Worm (Caenorhabditis elegans) whole organism, L2 larva: ENCODE results near the gene txt-3.

ENCODE experiments used
- C34F6.9 ChIP-seq: fragments of 150-350 bp; optimal IDR thresholded peaks from 2 replicates; lab custom pipeline; 2014; ENCODE audit warnings: missing biosample characterization, missing genetic modification characterization
- R02D3.7 ChIP-seq: fragments of 150-350 bp; optimal IDR thresholded peaks from 2 replicates; lab custom pipeline; 2014; ENCODE audit warnings: missing biosample characterization, missing genetic modification characterization
- Y55F3AM.14 ChIP-seq: fragments of 200-800 bp; sonication (Bioruptor generic); optimal IDR thresholded peaks from 2 replicates; lab custom pipeline; 2018; ENCODE audit warnings: mild to moderate bottlenecking, missing genetic modification characterization, missing compliant biosample characterization
- ZK546.5 ChIP-seq: sonication (generic microtip); optimal IDR thresholded peaks from 2 replicates; lab custom pipeline; 2017; ENCODE audit warnings: missing biosample characterization, missing genetic modification characterization
- aly-2 ChIP-seq: fragments of 150-350 bp; optimal IDR thresholded peaks from 2 replicates; lab custom pipeline; 2014; ENCODE audit warnings: missing biosample characterization, missing genetic modification characterization
- ama-1 ChIP-seq: fragments of 150-350 bp; optimal IDR thresholded peaks from 2 replicates; lab custom pipeline; 2018; ENCODE audit warnings: inconsistent platforms
- blmp-1 ChIP-seq: sonication (generic microtip); optimal IDR thresholded peaks from 2 replicates; lab custom pipeline; 2017; ENCODE audit warnings: missing genetic modification characterization, mild to moderate bottlenecking, missing compliant biosample characterization, antibody characterized with exemption, moderate library complexity; ENCODE audit not compliant: insufficient read depth
- ceh-16 ChIP-seq: fragments of 150-350 bp; optimal IDR thresholded peaks from 2 replicates; lab custom pipeline; 2014; ENCODE audit warnings: missing biosample characterization, missing genetic modification characterization
- ceh-82 ChIP-seq: fragments of 150-350 bp; optimal IDR thresholded peaks from 2 replicates; lab custom pipeline; 2014; ENCODE audit warnings: missing biosample characterization, missing genetic modification characterization
- crh-2 ChIP-seq: sonication (generic microtip); optimal IDR thresholded peaks from 2 replicates; lab custom pipeline; 2017; ENCODE audit warnings: missing biosample characterization, missing genetic modification characterization
- dmd-4 ChIP-seq: sonication (generic microtip); optimal IDR thresholded peaks from 2 replicates; lab custom pipeline; 2017; ENCODE audit warnings: missing biosample characterization, missing genetic modification characterization
- elt-1 ChIP-seq: fragments of 150-350 bp; optimal IDR thresholded peaks from 2 replicates; lab custom pipeline; 2014; ENCODE audit warnings: missing biosample characterization, missing genetic modification characterization
- elt-3 ChIP-seq: sonication (generic microtip); optimal IDR thresholded peaks from 2 replicates; lab custom pipeline; 2017; ENCODE audit warnings: missing biosample characterization, missing genetic modification characterization
- gmeb-1 ChIP-seq: fragments of 150-350 bp; optimal IDR thresholded peaks from 2 replicates; lab custom pipeline; 2014; ENCODE audit warnings: missing biosample characterization, missing genetic modification characterization
- lin-39 ChIP-seq: fragments of 150-350 bp; optimal IDR thresholded peaks from 2 replicates; lab custom pipeline; 2014; ENCODE audit warnings: missing biosample characterization, missing genetic modification reagents, missing genetic modification characterization
- lsy-2 ChIP-seq, 2 experiments: fragments of 150-350 bp in 1 of 2; sonication (generic microtip) in 1 of 2; optimal IDR thresholded peaks; 2 replicates each; lab custom pipeline; 2014 to 2017; ENCODE audit warnings: missing biosample characterization in 2 of 2, missing genetic modification characterization in 2 of 2
- mbf-1 ChIP-seq: sonication (generic microtip); optimal IDR thresholded peaks from 2 replicates; lab custom pipeline; 2017; ENCODE audit warnings: missing biosample characterization, missing genetic modification characterization
- mdl-1 ChIP-seq, 2 experiments: fragments of 150-350 bp in 1 of 2; sonication (generic microtip) in 1 of 2; optimal IDR thresholded peaks; 2 replicates each; lab custom pipeline; 2017; ENCODE audit warnings: missing biosample characterization in 2 of 2, missing genetic modification characterization in 2 of 2
- nhr-129 ChIP-seq: fragments of 150-350 bp; optimal IDR thresholded peaks from 2 replicates; lab custom pipeline; 2014; ENCODE audit warnings: missing biosample characterization, missing genetic modification characterization
- nhr-21 ChIP-seq: fragments of 150-350 bp; optimal IDR thresholded peaks from 2 replicates; lab custom pipeline; 2014; ENCODE audit warnings: missing biosample characterization, missing genetic modification characterization
- nhr-23 ChIP-seq: fragments of 150-350 bp; optimal IDR thresholded peaks from 2 replicates; lab custom pipeline; 2014; ENCODE audit warnings: missing biosample characterization, missing genetic modification reagents, missing genetic modification characterization
- nhr-25 ChIP-seq: fragments of 150-350 bp; sonication (generic microtip); optimal IDR thresholded peaks from 3 replicates; lab custom pipeline; 2014; ENCODE audit warnings: missing biosample characterization, missing genetic modification characterization
- nhr-6 ChIP-seq: fragments of 150-350 bp; optimal IDR thresholded peaks from 2 replicates; lab custom pipeline; 2014; ENCODE audit warnings: missing biosample characterization, missing genetic modification characterization
- nhr-77 ChIP-seq: fragments of 150-350 bp; optimal IDR thresholded peaks from 2 replicates; lab custom pipeline; 2014; ENCODE audit warnings: missing biosample characterization, missing genetic modification characterization
- peb-1 ChIP-seq: fragments of 150-350 bp; optimal IDR thresholded peaks from 2 replicates; lab custom pipeline; 2014; ENCODE audit warnings: missing biosample characterization, missing genetic modification characterization
- sma-3 ChIP-seq: sonication (generic microtip); optimal IDR thresholded peaks from 2 replicates; lab custom pipeline; 2016; ENCODE audit warnings: missing genetic modification reagents, missing genetic modification characterization, missing compliant biosample characterization
- sma-9 ChIP-seq, 2 experiments: fragments of 150-350 bp in 1 of 2; sonication (generic microtip) in 1 of 2; optimal IDR thresholded peaks; 2 replicates each; lab custom pipeline; 2014 to 2016; ENCODE audit warnings: missing genetic modification characterization in 2 of 2, mild to moderate bottlenecking in 1 of 2, missing biosample characterization in 1 of 2, missing compliant biosample characterization in 1 of 2, missing genetic modification reagents in 1 of 2, moderate library complexity in 1 of 2
- unc-39 ChIP-seq: fragments of 150-350 bp; optimal IDR thresholded peaks from 2 replicates; lab custom pipeline; 2014; ENCODE audit warnings: missing biosample characterization, missing genetic modification characterization
- unc-62 ChIP-seq: fragments of 150-350 bp; optimal IDR thresholded peaks from 2 replicates; lab custom pipeline; 2014; ENCODE audit warnings: missing biosample characterization, missing genetic modification reagents, missing genetic modification characterization
- zag-1 ChIP-seq: fragments of 150-350 bp; optimal IDR thresholded peaks from 2 replicates; lab custom pipeline; 2014; ENCODE audit warnings: missing biosample characterization, missing genetic modification characterization
- ztf-11 ChIP-seq: sonication (generic microtip); optimal IDR thresholded peaks from 2 replicates; lab custom pipeline; 2017; ENCODE audit warnings: missing biosample characterization, missing genetic modification characterization

The txt-3 gene

ce11 chrIV:4945771-4946170 lies 18.0 kb upstream of the txt-3 start, which contains the start of gene str-169:
str-169 (plus strand) TSS chrIV:4946071.
- TF ChIP-seq nhr-21 (no peak), unc-39 (no peak), dmd-4 (no peak)

DNA sequence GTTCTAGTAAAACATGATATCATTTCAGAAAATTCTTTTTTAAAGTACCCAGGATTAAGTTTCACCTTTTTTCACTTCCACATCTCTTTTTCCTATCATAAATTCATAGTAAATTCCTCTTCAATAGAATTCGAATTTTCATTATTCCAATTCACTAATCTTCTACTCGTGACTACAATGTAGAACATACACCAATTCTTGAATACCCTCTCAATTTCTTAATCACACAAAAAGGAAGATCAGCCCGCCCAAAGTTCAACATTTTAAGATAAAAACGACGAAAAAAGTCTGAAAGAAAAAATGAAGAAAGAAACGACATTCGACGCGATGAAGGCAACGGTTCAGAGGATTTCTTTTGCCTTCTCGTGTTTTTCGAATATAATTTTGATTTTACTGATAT lies 9.9 kb upstream of the txt-3 start, which contains the start of gene str-163:
TSS of gene str-163 (plus strand) at position 301 of the 400 bp plus-strand sequence.
- TF ChIP-seq sma-3: no peak
- no peak for TF ChIP-seq peb-1 (tag; lab: Kevin White, UChicago)
- TF ChIP-seq nhr-129 (tag; lab: Kevin White, UChicago): no peak
- no peak for TF ChIP-seq C34F6.9 (tag; lab: Kevin White, UChicago)
- no peak for TF ChIP-seq nhr-25 (tag; lab: Kevin White, UChicago)
- no peak for TF ChIP-seq ztf-11 (tag; lab: Kevin White, UChicago)
- TF ChIP-seq nhr-77 (tag; lab: Kevin White, UChicago): no peak
- TF ChIP-seq zag-1 (tag; lab: Kevin White, UChicago): no peak
- TF ChIP-seq, all 48 proteins: peak for 0

ce11 chrIV:4960623-4961022 lies 3.1 kb upstream of the txt-3 start, which contains the start of gene str-164:
str-164 (plus strand) TSS chrIV:4960735.
- TF ChIP-seq nhr-23 (tag; lab: Kevin White, UChicago) (no peak), lin-39 (no peak), elt-1 (tag; lab: Kevin White, UChicago) (no peak), blmp-1 (no peak), sma-3 (no peak), Y55F3AM.14 (GFP tag; lab: Kevin White, UChicago) (no peak), gmeb-1 (tag; lab: Kevin White, UChicago) (no peak), ceh-16 (tag; lab: Kevin White, UChicago) (no peak), mdl-1 (tag; optimal IDR thresholded peaks at IDR 0.05; lab: Kevin White, UChicago) (no peak), ZK546.5 (tag; lab: Kevin White, UChicago) (no peak), sma-9 (GFP tag; optimal IDR thresholded peaks at IDR 0.05; lab: Kevin White, UChicago) (no peak), sma-9 (tag; optimal IDR thresholded peaks at IDR 0.05; lab: Kevin White, UChicago) (no peak), aly-2 (tag; lab: Kevin White, UChicago) (no peak), unc-39 (no peak), nhr-25 (tag; lab: Kevin White, UChicago) (no peak)

- TF ChIP-seq ama-1 (lab: Kevin White, UChicago): no peak
- TF ChIP-seq sma-9 (GFP tag; optimal IDR thresholded peaks at IDR 0.05; lab: Kevin White, UChicago): no peak
- TF ChIP-seq sma-9 (tag; optimal IDR thresholded peaks at IDR 0.05; lab: Kevin White, UChicago): no peak
- no peak for TF ChIP-seq mbf-1
- TF ChIP-seq, all 48 proteins: peak for 0
Observed at ce11 chrIV:4969419-4969818, 5.7 kb downstream of the txt-3 start, which contains the start of gene Y9C9A.13. Y9C9A.13 (minus strand) TSS chrIV:4969519.

DNA sequence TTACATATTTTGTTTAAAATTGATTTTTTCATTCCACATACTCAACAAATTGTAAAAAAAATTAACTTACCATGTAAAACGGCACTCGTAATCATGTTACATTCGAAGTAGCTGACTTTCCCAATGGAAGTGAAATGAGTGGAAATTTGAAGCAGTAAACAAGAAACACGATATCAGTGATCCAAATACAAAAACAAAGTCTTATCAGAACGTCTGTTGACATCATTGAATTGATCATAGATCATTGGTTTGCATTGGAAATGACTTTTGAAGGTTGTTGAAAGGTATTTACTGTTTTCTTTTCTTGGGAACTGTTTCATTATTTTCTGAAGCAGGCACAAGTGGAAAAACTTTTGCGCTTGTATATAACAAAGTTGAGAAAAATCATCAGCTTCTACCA lies 12.2 kb downstream of the txt-3 start, which contains the start of gene Y9C9A.16:
TSS of gene Y9C9A.16 (minus strand) at position 131 of the 400 bp plus-strand sequence.
- TF ChIP-seq unc-62 (GFP tag; lab: Kevin White, UChicago): no peak
- TF ChIP-seq mdl-1 (tag; optimal IDR thresholded peaks at IDR 0.05; lab: Kevin White, UChicago): no peak
- no peak for TF ChIP-seq nhr-6 (tag; lab: Kevin White, UChicago)

- TF ChIP-seq sma-9 (GFP tag; optimal IDR thresholded peaks at IDR 0.05; lab: Kevin White, UChicago): no peak
- TF ChIP-seq sma-9 (tag; optimal IDR thresholded peaks at IDR 0.05; lab: Kevin White, UChicago): no peak
- no peak for TF ChIP-seq aly-2 (tag; lab: Kevin White, UChicago)
- no peak for TF ChIP-seq lsy-2 (tag; optimal IDR thresholded peaks at IDR 0.05; lab: Kevin White, UChicago)
- no peak for TF ChIP-seq nhr-23 (tag; lab: Kevin White, UChicago)
- TF ChIP-seq ceh-82 (tag; lab: Kevin White, UChicago): no peak
- no peak for TF ChIP-seq crh-2 (tag; lab: Kevin White, UChicago)
- TF ChIP-seq R02D3.7 (tag; lab: Kevin White, UChicago): no peak
- TF ChIP-seq mbf-1: no peak
- no peak for TF ChIP-seq nhr-77 (tag; lab: Kevin White, UChicago)
- TF ChIP-seq nhr-6 (tag; lab: Kevin White, UChicago): no peak
- TF ChIP-seq elt-3 (tag; lab: Kevin White, UChicago): no peak
- TF ChIP-seq lin-39: no peak
Observed at ce11 chrIV:4977176-4977693, 13.5 kb downstream of the txt-3 start, which contains the start of gene E03H12.5. E03H12.5 (plus strand) TSS chrIV:4977226.
